Fruit fly (Drosophila melanogaster) whole organism, prepupa: ENCODE results near the gene Cby.

Source experiments
- Blimp-1 ChIP-seq: fragments of 200-800 bp; sonication (Bioruptor generic); optimal IDR thresholded peaks from 3 replicates; lab custom pipeline; 2017; ENCODE audit warnings: missing biosample characterization, missing genetic modification characterization, mild to moderate bottlenecking, moderate library complexity, missing genetic modification reagents
- CG10669 ChIP-seq: fragments of 200-800 bp; sonication (Bioruptor generic); optimal IDR thresholded peaks from 3 replicates; lab custom pipeline; 2018; ENCODE audit warnings: missing biosample characterization, mild to moderate bottlenecking, missing genetic modification characterization, moderate library complexity
- CG11294 ChIP-seq: fragments of 200-800 bp; sonication (Bioruptor generic); IDR thresholded peaks from 2 replicates; pipeline ENCODE4 v1.3.6; 2022; ENCODE audit warnings: missing biosample characterization, missing genetic modification characterization
- CG11902 ChIP-seq: fragments of 200-800 bp; sonication (Bioruptor generic); optimal IDR thresholded peaks from 3 replicates; lab custom pipeline; 2016; ENCODE audit warnings: missing biosample characterization, missing genetic modification characterization
- CG15336 ChIP-seq: fragments of 200-800 bp; sonication (Bioruptor generic); IDR thresholded peaks from 2 replicates; pipeline ENCODE4 v1.3.6; 2022; ENCODE audit warnings: missing biosample characterization, missing genetic modification characterization
- CG1621 ChIP-seq: fragments of 200-800 bp; sonication (Bioruptor generic); optimal IDR thresholded peaks from 3 replicates; lab custom pipeline; 2018; ENCODE audit warnings: missing biosample characterization, mild to moderate bottlenecking, missing genetic modification characterization
- CG16779 ChIP-seq: fragments of 200-800 bp; sonication (Bioruptor generic); optimal IDR thresholded peaks from 3 replicates; lab custom pipeline; 2017; ENCODE audit warnings: missing biosample characterization, mild to moderate bottlenecking, missing genetic modification characterization
- CG3032 ChIP-seq: fragments of 200-800 bp; optimal IDR thresholded peaks from 2 replicates; lab custom pipeline; 2019; ENCODE audit warnings: missing biosample characterization, mild to moderate bottlenecking, missing genetic modification characterization, moderate library complexity
- CG34406 ChIP-seq: fragments of 200-800 bp; sonication (Bioruptor generic); optimal IDR thresholded peaks from 3 replicates; lab custom pipeline; 2016; ENCODE audit warnings: missing biosample characterization, missing genetic modification characterization
- CG3919 ChIP-seq: fragments of 200-800 bp; sonication (Bioruptor generic); optimal IDR thresholded peaks from 3 replicates; lab custom pipeline; 2016; ENCODE audit warnings: missing biosample characterization, missing genetic modification characterization
- CG4318 ChIP-seq: fragments of 200-800 bp; sonication (Bioruptor generic); optimal IDR thresholded peaks from 3 replicates; lab custom pipeline; 2017; ENCODE audit warnings: missing biosample characterization, mild to moderate bottlenecking, missing genetic modification characterization
- CG6792 ChIP-seq: fragments of 200-800 bp; sonication (Bioruptor generic); optimal IDR thresholded peaks from 3 replicates; lab custom pipeline; 2016; ENCODE audit warnings: missing biosample characterization, missing genetic modification characterization
- CG6808 ChIP-seq: fragments of 200-800 bp; sonication (Bioruptor generic); optimal IDR thresholded peaks from 3 replicates; lab custom pipeline; 2017; ENCODE audit warnings: missing biosample characterization, missing genetic modification characterization, mild to moderate bottlenecking, moderate library complexity, missing genetic modification reagents
- CG8119 ChIP-seq: fragments of 200-800 bp; sonication (Bioruptor generic); IDR thresholded peaks from 3 replicates; pipeline ENCODE4 v1.3.6; 2022; ENCODE audit warnings: missing biosample characterization, missing genetic modification characterization
- CG8632 ChIP-seq: fragments of 200-800 bp; sonication (Bioruptor generic); optimal IDR thresholded peaks from 3 replicates; lab custom pipeline; 2016; ENCODE audit warnings: missing biosample characterization, missing genetic modification characterization
- CG9139 ChIP-seq: fragments of 200-800 bp; sonication (Bioruptor generic); optimal IDR thresholded peaks from 3 replicates; lab custom pipeline; 2017; ENCODE audit warnings: missing biosample characterization, mild to moderate bottlenecking, missing genetic modification characterization
- Eip75B ChIP-seq: fragments of 200-800 bp; sonication (Bioruptor generic); optimal IDR thresholded peaks from 3 replicates; lab custom pipeline; 2016; ENCODE audit warnings: missing biosample characterization, missing genetic modification characterization
- Eip78C ChIP-seq: fragments of 200-800 bp; sonication (Bioruptor generic); peaks from one replicate; lab custom pipeline; 2016; ENCODE audit warnings: missing biosample characterization, missing genetic modification characterization
- Ets96B ChIP-seq: fragments of 200-800 bp; optimal IDR thresholded peaks from 2 replicates; lab custom pipeline; 2019; ENCODE audit warnings: missing biosample characterization, mild to moderate bottlenecking, missing genetic modification characterization, moderate library complexity
- Hr39 ChIP-seq: fragments of 200-800 bp; sonication (Bioruptor generic); optimal IDR thresholded peaks from 2 replicates; lab custom pipeline; 2016; ENCODE audit warnings: missing biosample characterization, missing genetic modification characterization
- Hr4 ChIP-seq: fragments of 200-800 bp; sonication (Bioruptor generic); optimal IDR thresholded peaks from 3 replicates; lab custom pipeline; 2016; ENCODE audit warnings: missing biosample characterization, missing genetic modification characterization
- Lpt ChIP-seq: fragments of 200-800 bp; sonication (Bioruptor generic); optimal IDR thresholded peaks from 3 replicates; lab custom pipeline; 2016; ENCODE audit warnings: missing biosample characterization, missing genetic modification characterization
- Met ChIP-seq: fragments of 200-800 bp; sonication (Bioruptor generic); optimal IDR thresholded peaks from 3 replicates; lab custom pipeline; 2016; ENCODE audit warnings: missing biosample characterization, missing genetic modification characterization
- OdsH ChIP-seq: fragments of 200-800 bp; sonication (Bioruptor generic); optimal IDR thresholded peaks from 3 replicates; lab custom pipeline; 2016; ENCODE audit warnings: missing biosample characterization, missing genetic modification characterization
- Sox14 ChIP-seq: fragments of 200-800 bp; sonication (Bioruptor generic); optimal IDR thresholded peaks from 3 replicates; lab custom pipeline; 2016; ENCODE audit warnings: missing biosample characterization, missing genetic modification characterization
- acj6 ChIP-seq: fragments of 200-800 bp; sonication (Bioruptor generic); optimal IDR thresholded peaks from 3 replicates; lab custom pipeline; 2016; ENCODE audit warnings: missing biosample characterization, missing genetic modification characterization
- cyc ChIP-seq: fragments of 200-800 bp; sonication (Bioruptor generic); optimal IDR thresholded peaks from 3 replicates; lab custom pipeline; 2016; ENCODE audit warnings: missing biosample characterization, missing genetic modification characterization
- dac ChIP-seq: fragments of 200-800 bp; sonication (Bioruptor generic); optimal IDR thresholded peaks from 2 replicates; lab custom pipeline; 2017; ENCODE audit warnings: missing biosample characterization, mild to moderate bottlenecking, missing genetic modification characterization
- eg ChIP-seq: fragments of 200-800 bp; sonication (Bioruptor generic); IDR thresholded peaks from 3 replicates; pipeline ENCODE4 v1.3.6; 2022; ENCODE audit warnings: missing biosample characterization, missing genetic modification characterization
- esn ChIP-seq: fragments of 200-800 bp; sonication (Bioruptor generic); optimal IDR thresholded peaks from 2 replicates; lab custom pipeline; 2016; ENCODE audit warnings: missing biosample characterization, mild to moderate bottlenecking, missing genetic modification characterization, moderate library complexity
- fd59A ChIP-seq: fragments of 200-800 bp; sonication (Bioruptor generic); optimal IDR thresholded peaks from 2 replicates; lab custom pipeline; 2017; ENCODE audit warnings: missing biosample characterization, mild to moderate bottlenecking, missing genetic modification characterization, missing genetic modification reagents
- fkh ChIP-seq: fragments of 200-800 bp; sonication (Bioruptor generic); optimal IDR thresholded peaks from 3 replicates; lab custom pipeline; 2017; ENCODE audit warnings: missing biosample characterization, mild to moderate bottlenecking, missing genetic modification characterization, moderate library complexity
- net ChIP-seq: fragments of 200-800 bp; sonication (Bioruptor generic); optimal IDR thresholded peaks from 3 replicates; lab custom pipeline; 2016; ENCODE audit warnings: missing biosample characterization, missing genetic modification characterization
- salr ChIP-seq, 2 experiments: fragments of 200-800 bp; sonication (Bioruptor generic); optimal IDR thresholded peaks; 3 replicates each; lab custom pipeline; 2016 to 2018; ENCODE audit warnings: missing biosample characterization in 2 of 2, missing genetic modification characterization in 2 of 2, mild to moderate bottlenecking in 1 of 2
- ss ChIP-seq, 2 experiments: fragments of 200-800 bp; sonication (Bioruptor generic); optimal IDR thresholded peaks; 2 replicates in 1 of 2; 3 replicates in 1 of 2; lab custom pipeline; 2017 to 2018; ENCODE audit warnings: mild to moderate bottlenecking in 2 of 2, missing biosample characterization in 2 of 2, missing genetic modification characterization in 2 of 2, moderate library complexity in 1 of 2
- svp ChIP-seq: fragments of 200-800 bp; sonication (Bioruptor generic); peaks from one replicate; lab custom pipeline; 2016; ENCODE audit warnings: missing biosample characterization, missing genetic modification characterization
- topi ChIP-seq: fragments of 200-800 bp; sonication (Bioruptor generic); optimal IDR thresholded peaks from 3 replicates; lab custom pipeline; 2016; ENCODE audit warnings: missing biosample characterization, missing genetic modification characterization

The Cby gene

DNA sequence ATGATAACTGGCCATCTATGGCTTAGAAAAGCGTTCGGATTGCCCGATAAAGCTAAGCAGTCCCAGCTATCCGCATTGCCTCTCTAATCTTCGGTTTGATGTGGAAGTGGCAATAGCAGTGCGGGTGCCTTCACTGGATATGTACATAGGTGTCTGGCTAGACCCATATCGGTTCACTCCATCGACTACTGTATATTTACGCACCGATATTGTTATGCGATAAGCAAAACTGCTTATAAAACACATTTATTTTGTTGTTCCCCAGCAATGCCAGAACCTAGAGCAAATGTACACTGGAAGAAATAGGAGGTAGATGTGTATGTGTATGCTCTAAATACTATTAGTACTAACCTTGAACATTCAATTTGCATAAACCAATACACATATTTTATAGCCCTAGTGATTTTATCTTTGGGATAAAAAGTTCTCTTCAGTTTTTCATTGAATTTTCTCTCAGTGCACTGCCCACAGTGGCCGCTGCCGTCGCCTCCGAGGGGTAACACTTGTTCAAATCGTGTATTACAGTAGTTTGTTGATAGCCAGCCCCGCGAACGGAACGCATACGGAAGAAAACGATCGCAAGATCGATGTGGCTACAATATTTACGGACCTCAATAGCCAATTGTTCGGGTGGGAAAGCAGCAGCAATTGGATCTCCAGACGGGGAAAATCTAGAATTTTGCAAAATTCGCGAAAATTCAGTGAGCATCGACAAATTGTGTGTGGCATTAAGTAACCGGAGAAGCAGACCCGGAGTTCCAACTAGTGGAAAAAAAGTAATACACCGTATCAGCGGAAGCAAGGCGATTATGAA lies 2.6 kb downstream of the Cby start, which contains the start of gene CG31431 (continued):
- TF ChIP-seq esn (GFP tag; lab: Kevin White, UChicago) = peak; percentile 61
- peak; percentile 75 for TF ChIP-seq fd59A
- TF ChIP-seq OdsH = peak; percentile 84
- peak; percentile 80 for TF ChIP-seq Eip75B (GFP tag; lab: Kevin White, UChicago)
- TF ChIP-seq acj6 = peak; percentile 80
- peak; percentile 58 to 76 for TF ChIP-seq ss (GFP tag; optimal IDR thresholded peaks at IDR 0.05; lab: Kevin White, UChicago)
- peak; percentile 55 for TF ChIP-seq CG8632 (GFP tag; lab: Kevin White, UChicago)
- peak; percentile 57 for TF ChIP-seq CG34406 (GFP tag; lab: Kevin White, UChicago)
- TF ChIP-seq topi (GFP tag; lab: Kevin White, UChicago) = peak; percentile 67
- TF ChIP-seq net (GFP tag; lab: Kevin White, UChicago) = peak; percentile 82
- peak; percentile 41 to 52 for TF ChIP-seq salr (GFP tag; optimal IDR thresholded peaks at IDR 0.05; lab: Kevin White, UChicago)
- TF ChIP-seq Sox14 (GFP tag; lab: Kevin White, UChicago) = peak; percentile 66
- peak; percentile 82 for TF ChIP-seq CG10669 (GFP tag; lab: Kevin White, UChicago)
- TF ChIP-seq CG16779 (tag; lab: Kevin White, UChicago) = peak; percentile 64
- TF ChIP-seq Met = peak; percentile 52
- peak; percentile 88 for TF ChIP-seq CG3919 (GFP tag; lab: Kevin White, UChicago)
- peak; percentile 90 for TF ChIP-seq Hr4
- TF ChIP-seq CG6792 (GFP tag; lab: Kevin White, UChicago) = peak; percentile 65
- peak; percentile 87 for TF ChIP-seq Lpt (GFP tag; lab: Kevin White, UChicago)
- peak; percentile 68 for TF ChIP-seq CG4318
- TF ChIP-seq, all 60 proteins: peak for 55

DNA sequence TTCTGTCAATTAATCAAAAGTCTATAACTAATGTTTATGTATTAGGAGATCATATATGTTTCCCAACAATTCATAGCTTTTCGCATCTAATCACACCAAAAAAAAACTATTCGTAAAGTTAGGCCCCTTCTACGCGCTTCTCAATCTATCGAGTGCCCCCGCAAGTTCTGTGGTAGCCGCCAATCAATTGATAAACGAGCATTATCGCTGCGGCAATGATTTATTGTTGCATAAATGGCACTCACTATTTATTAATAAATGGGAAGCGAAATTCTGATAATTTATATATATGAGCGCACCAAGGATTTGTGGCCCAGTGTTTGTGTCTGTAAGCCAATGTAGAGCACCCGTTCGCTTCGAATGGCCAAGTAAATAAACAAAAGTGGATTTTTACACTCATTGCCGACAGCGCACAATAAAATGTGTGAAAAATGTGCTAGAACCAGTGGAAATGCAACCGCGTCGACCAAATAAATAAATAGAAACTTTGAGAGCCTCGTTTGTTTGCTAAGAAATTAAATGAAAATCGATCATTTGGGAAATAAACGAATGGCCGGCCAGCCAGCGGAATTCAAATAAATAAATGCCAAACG lies 3.6 kb downstream of the Cby start:
- no peak for TF ChIP-seq CG11902 (GFP tag; lab: Kevin White, UChicago)
- TF ChIP-seq CG8119 (GFP tag; lab: Robert Waterston, UW) = no peak
- TF ChIP-seq Hr39 (GFP tag; lab: Kevin White, UChicago) = no peak
- TF ChIP-seq fkh (GFP tag; lab: Kevin White, UChicago) = peak; percentile 73
- peak; percentile 56 for TF ChIP-seq Eip78C (GFP tag; lab: Kevin White, UChicago)

DNA sequence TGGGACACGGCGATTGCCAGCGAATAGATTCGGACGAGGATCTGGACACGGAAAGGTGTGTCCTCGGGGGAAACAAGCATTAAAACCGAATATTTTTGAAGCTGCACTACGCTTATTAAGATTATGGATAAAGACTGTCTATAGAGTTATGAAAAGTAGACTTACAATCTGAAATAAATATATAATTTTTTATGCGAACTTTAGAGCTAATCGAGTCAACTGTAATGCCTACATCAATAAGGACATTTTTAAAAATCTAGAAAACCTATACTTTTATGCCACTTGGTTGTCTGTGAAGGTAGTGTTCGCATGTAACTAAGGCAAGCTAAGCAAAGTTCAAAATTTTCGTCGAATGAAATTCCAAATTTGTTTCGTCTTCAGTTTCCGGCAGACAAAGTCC lies 5.6 kb downstream of the Cby start, which contains the start of gene CG31178:
TSS of gene CG31178 (plus strand) at position 301 of the 400 bp plus-strand sequence.
- TF ChIP-seq CG9139 (GFP tag; lab: Kevin White, UChicago) = no peak
- no peak for TF ChIP-seq topi (GFP tag; lab: Kevin White, UChicago)
- no peak for TF ChIP-seq CG6808 (GFP tag; lab: Kevin White, UChicago)
- no peak for TF ChIP-seq acj6
- no peak for TF ChIP-seq dac (GFP tag; lab: Kevin White, UChicago)
- TF ChIP-seq Lpt (GFP tag; lab: Kevin White, UChicago) = no peak
- TF ChIP-seq svp = no peak
- no peak for TF ChIP-seq cyc
- TF ChIP-seq CG11294 = no peak
- TF ChIP-seq eg (GFP tag; lab: Robert Waterston, UW) = no peak
- no peak for TF ChIP-seq Ets96B
- no peak for TF ChIP-seq CG1621 (tag; lab: Kevin White, UChicago)
- no peak for TF ChIP-seq CG8119 (GFP tag; lab: Robert Waterston, UW)
- TF ChIP-seq CG3032 = no peak
- no peak for TF ChIP-seq Blimp-1 (GFP tag; lab: Kevin White, UChicago)
- TF ChIP-seq CG8632 (GFP tag; lab: Kevin White, UChicago) = no peak
- TF ChIP-seq esn (GFP tag; lab: Kevin White, UChicago) = no peak
- TF ChIP-seq CG15336 (GFP tag; lab: Robert Waterston, UW) = no peak
